Fruit fly (Drosophila melanogaster) whole organism, prepupa: ENCODE measurements around the gene CG7914.
A peak's percentile ranks its signal among the peaks of the same experiment; 100 is the strongest.

ENCODE experiments used
- Blimp-1 ChIP-seq: fragments of 200-800 bp; sonication (Bioruptor generic); optimal IDR thresholded peaks from 3 replicates; lab custom pipeline; 2017; ENCODE audit warnings: missing biosample characterization, missing genetic modification characterization, mild to moderate bottlenecking, moderate library complexity, missing genetic modification reagents
- CG10631 ChIP-seq: fragments of 200-800 bp; sonication (Bioruptor generic); optimal IDR thresholded peaks from 2 replicates; lab custom pipeline; 2016; ENCODE audit warnings: missing biosample characterization, missing genetic modification characterization
- CG10669 ChIP-seq: fragments of 200-800 bp; sonication (Bioruptor generic); optimal IDR thresholded peaks from 3 replicates; lab custom pipeline; 2018; ENCODE audit warnings: missing biosample characterization, mild to moderate bottlenecking, missing genetic modification characterization, moderate library complexity
- CG11762 ChIP-seq: fragments of 200-800 bp; sonication (Bioruptor generic); optimal IDR thresholded peaks from 3 replicates; lab custom pipeline; 2016; ENCODE audit warnings: missing biosample characterization, missing genetic modification characterization; ENCODE audit not compliant: insufficient read depth
- CG11902 ChIP-seq: fragments of 200-800 bp; sonication (Bioruptor generic); optimal IDR thresholded peaks from 3 replicates; lab custom pipeline; 2016; ENCODE audit warnings: missing biosample characterization, missing genetic modification characterization
- CG15336 ChIP-seq: fragments of 200-800 bp; sonication (Bioruptor generic); IDR thresholded peaks from 2 replicates; pipeline ENCODE4 v1.3.6; 2022; ENCODE audit warnings: missing biosample characterization, missing genetic modification characterization
- CG1621 ChIP-seq: fragments of 200-800 bp; sonication (Bioruptor generic); optimal IDR thresholded peaks from 3 replicates; lab custom pipeline; 2018; ENCODE audit warnings: missing biosample characterization, mild to moderate bottlenecking, missing genetic modification characterization
- CG31627 ChIP-seq: fragments of 200-800 bp; sonication (Bioruptor generic); optimal IDR thresholded peaks from 3 replicates; lab custom pipeline; 2016; ENCODE audit warnings: missing biosample characterization, missing genetic modification characterization
- CG32006 ChIP-seq: fragments of 200-800 bp; sonication (Bioruptor generic); optimal IDR thresholded peaks from 3 replicates; lab custom pipeline; 2017; ENCODE audit warnings: missing biosample characterization, mild to moderate bottlenecking, missing genetic modification characterization
- CG34406 ChIP-seq: fragments of 200-800 bp; sonication (Bioruptor generic); optimal IDR thresholded peaks from 3 replicates; lab custom pipeline; 2016; ENCODE audit warnings: missing biosample characterization, missing genetic modification characterization
- CG3919 ChIP-seq: fragments of 200-800 bp; sonication (Bioruptor generic); optimal IDR thresholded peaks from 3 replicates; lab custom pipeline; 2016; ENCODE audit warnings: missing biosample characterization, missing genetic modification characterization
- CG6163 ChIP-seq: fragments of 200-800 bp; sonication (Bioruptor generic); IDR thresholded peaks from 3 replicates; pipeline ENCODE4 v1.3.6; 2022; ENCODE audit warnings: missing biosample characterization, missing genetic modification characterization
- CG6276 ChIP-seq: fragments of 200-800 bp; sonication (Bioruptor generic); optimal IDR thresholded peaks from 2 replicates; lab custom pipeline; 2017; ENCODE audit warnings: missing biosample characterization, mild to moderate bottlenecking, missing genetic modification characterization
- CG6792 ChIP-seq: fragments of 200-800 bp; sonication (Bioruptor generic); optimal IDR thresholded peaks from 3 replicates; lab custom pipeline; 2016; ENCODE audit warnings: missing biosample characterization, missing genetic modification characterization
- CG6808 ChIP-seq: fragments of 200-800 bp; sonication (Bioruptor generic); optimal IDR thresholded peaks from 3 replicates; lab custom pipeline; 2017; ENCODE audit warnings: missing biosample characterization, missing genetic modification characterization, mild to moderate bottlenecking, moderate library complexity, missing genetic modification reagents
- CG6854 ChIP-seq: fragments of 200-800 bp; sonication (Bioruptor generic); optimal IDR thresholded peaks from 2 replicates; lab custom pipeline; 2017; ENCODE audit warnings: missing biosample characterization, mild to moderate bottlenecking, missing genetic modification characterization
- CG7368 ChIP-seq: fragments of 200-800 bp; sonication (Bioruptor generic); optimal IDR thresholded peaks from 3 replicates; lab custom pipeline; 2016; ENCODE audit warnings: missing biosample characterization, missing genetic modification characterization
- CG8119 ChIP-seq: fragments of 200-800 bp; sonication (Bioruptor generic); IDR thresholded peaks from 3 replicates; pipeline ENCODE4 v1.3.6; 2022; ENCODE audit warnings: missing biosample characterization, missing genetic modification characterization
- CG8319 ChIP-seq: fragments of 200-800 bp; sonication (Bioruptor generic); optimal IDR thresholded peaks from 3 replicates; lab custom pipeline; 2016; ENCODE audit warnings: missing biosample characterization, missing genetic modification characterization
- CG8632 ChIP-seq: fragments of 200-800 bp; sonication (Bioruptor generic); optimal IDR thresholded peaks from 3 replicates; lab custom pipeline; 2016; ENCODE audit warnings: missing biosample characterization, missing genetic modification characterization
- CG9139 ChIP-seq: fragments of 200-800 bp; sonication (Bioruptor generic); optimal IDR thresholded peaks from 3 replicates; lab custom pipeline; 2017; ENCODE audit warnings: missing biosample characterization, mild to moderate bottlenecking, missing genetic modification characterization
- Eip75B ChIP-seq: fragments of 200-800 bp; sonication (Bioruptor generic); optimal IDR thresholded peaks from 3 replicates; lab custom pipeline; 2016; ENCODE audit warnings: missing biosample characterization, missing genetic modification characterization
- Eip78C ChIP-seq: fragments of 200-800 bp; sonication (Bioruptor generic); peaks from one replicate; lab custom pipeline; 2016; ENCODE audit warnings: missing biosample characterization, missing genetic modification characterization
- Eip93F ChIP-seq: fragments of 200-800 bp; sonication (Bioruptor generic); optimal IDR thresholded peaks from 2 replicates; lab custom pipeline; 2016; ENCODE audit warnings: missing biosample characterization, mild to moderate bottlenecking, missing genetic modification characterization
- Ets21C ChIP-seq: fragments of 200-800 bp; sonication (Bioruptor generic); optimal IDR thresholded peaks from 3 replicates; lab custom pipeline; 2016; ENCODE audit warnings: missing biosample characterization, missing genetic modification characterization
- Gug ChIP-seq: fragments of 200-800 bp; sonication (Bioruptor generic); IDR thresholded peaks from 2 replicates; pipeline ENCODE4 v1.3.6; 2022; ENCODE audit warnings: missing biosample characterization, missing genetic modification characterization
- Hr4 ChIP-seq: fragments of 200-800 bp; sonication (Bioruptor generic); optimal IDR thresholded peaks from 3 replicates; lab custom pipeline; 2016; ENCODE audit warnings: missing biosample characterization, missing genetic modification characterization
- Lpt ChIP-seq: fragments of 200-800 bp; sonication (Bioruptor generic); optimal IDR thresholded peaks from 3 replicates; lab custom pipeline; 2016; ENCODE audit warnings: missing biosample characterization, missing genetic modification characterization
- Met ChIP-seq: fragments of 200-800 bp; sonication (Bioruptor generic); optimal IDR thresholded peaks from 3 replicates; lab custom pipeline; 2016; ENCODE audit warnings: missing biosample characterization, missing genetic modification characterization
- Smox ChIP-seq: fragments of 200-800 bp; sonication (Bioruptor generic); optimal IDR thresholded peaks from 3 replicates; lab custom pipeline; 2016; ENCODE audit warnings: missing biosample characterization, missing genetic modification characterization
- Sox15 ChIP-seq: fragments of 200-800 bp; sonication (Bioruptor generic); optimal IDR thresholded peaks from 3 replicates; lab custom pipeline; 2016; ENCODE audit warnings: missing biosample characterization, missing genetic modification characterization
- achi ChIP-seq: fragments of 200-800 bp; sonication (Bioruptor generic); optimal IDR thresholded peaks from 3 replicates; lab custom pipeline; 2016; ENCODE audit warnings: missing biosample characterization, missing genetic modification characterization
- acj6 ChIP-seq: fragments of 200-800 bp; sonication (Bioruptor generic); optimal IDR thresholded peaks from 3 replicates; lab custom pipeline; 2016; ENCODE audit warnings: missing biosample characterization, missing genetic modification characterization
- cyc ChIP-seq: fragments of 200-800 bp; sonication (Bioruptor generic); optimal IDR thresholded peaks from 3 replicates; lab custom pipeline; 2016; ENCODE audit warnings: missing biosample characterization, missing genetic modification characterization
- dac ChIP-seq: fragments of 200-800 bp; sonication (Bioruptor generic); optimal IDR thresholded peaks from 2 replicates; lab custom pipeline; 2017; ENCODE audit warnings: missing biosample characterization, mild to moderate bottlenecking, missing genetic modification characterization
- dsx ChIP-seq: fragments of 200-800 bp; optimal IDR thresholded peaks from 3 replicates; lab custom pipeline; 2019; ENCODE audit warnings: missing biosample characterization, mild to moderate bottlenecking, missing genetic modification characterization, moderate library complexity; ENCODE audit not compliant: poor library complexity, severe bottlenecking
- eg ChIP-seq: fragments of 200-800 bp; sonication (Bioruptor generic); IDR thresholded peaks from 3 replicates; pipeline ENCODE4 v1.3.6; 2022; ENCODE audit warnings: missing biosample characterization, missing genetic modification characterization
- esn ChIP-seq: fragments of 200-800 bp; sonication (Bioruptor generic); optimal IDR thresholded peaks from 2 replicates; lab custom pipeline; 2016; ENCODE audit warnings: missing biosample characterization, mild to moderate bottlenecking, missing genetic modification characterization, moderate library complexity
- fd59A ChIP-seq: fragments of 200-800 bp; sonication (Bioruptor generic); optimal IDR thresholded peaks from 2 replicates; lab custom pipeline; 2017; ENCODE audit warnings: missing biosample characterization, mild to moderate bottlenecking, missing genetic modification characterization, missing genetic modification reagents
- fd85E ChIP-seq: fragments of 200-800 bp; sonication (Bioruptor generic); optimal IDR thresholded peaks from 3 replicates; lab custom pipeline; 2016; ENCODE audit warnings: missing biosample characterization, missing genetic modification characterization
- fkh ChIP-seq: fragments of 200-800 bp; sonication (Bioruptor generic); optimal IDR thresholded peaks from 3 replicates; lab custom pipeline; 2017; ENCODE audit warnings: missing biosample characterization, mild to moderate bottlenecking, missing genetic modification characterization, moderate library complexity
- lz ChIP-seq: fragments of 200-800 bp; sonication (Bioruptor generic); optimal IDR thresholded peaks from 3 replicates; lab custom pipeline; 2016; ENCODE audit warnings: missing biosample characterization, missing genetic modification characterization
- net ChIP-seq: fragments of 200-800 bp; sonication (Bioruptor generic); optimal IDR thresholded peaks from 3 replicates; lab custom pipeline; 2016; ENCODE audit warnings: missing biosample characterization, missing genetic modification characterization
- pdm3 ChIP-seq: fragments of 200-800 bp; sonication (Bioruptor generic); optimal IDR thresholded peaks from 3 replicates; lab custom pipeline; 2016; ENCODE audit warnings: missing biosample characterization, missing genetic modification characterization
- spab ChIP-seq: fragments of 200-800 bp; sonication (Bioruptor generic); optimal IDR thresholded peaks from 2 replicates; lab custom pipeline; 2017; ENCODE audit warnings: missing biosample characterization, mild to moderate bottlenecking, missing genetic modification characterization, missing genetic modification reagents
- ss ChIP-seq, 2 experiments: fragments of 200-800 bp; sonication (Bioruptor generic); optimal IDR thresholded peaks; 2 replicates in 1 of 2; 3 replicates in 1 of 2; lab custom pipeline; 2017 to 2018; ENCODE audit warnings: mild to moderate bottlenecking in 2 of 2, missing biosample characterization in 2 of 2, missing genetic modification characterization in 2 of 2, moderate library complexity in 1 of 2
- svp ChIP-seq: fragments of 200-800 bp; sonication (Bioruptor generic); peaks from one replicate; lab custom pipeline; 2016; ENCODE audit warnings: missing biosample characterization, missing genetic modification characterization
- vri ChIP-seq: fragments of 200-800 bp; sonication (Bioruptor generic); optimal IDR thresholded peaks from 3 replicates; lab custom pipeline; 2016; ENCODE audit warnings: missing biosample characterization, mild to moderate bottlenecking, missing genetic modification characterization

The CG7914 gene

DNA sequence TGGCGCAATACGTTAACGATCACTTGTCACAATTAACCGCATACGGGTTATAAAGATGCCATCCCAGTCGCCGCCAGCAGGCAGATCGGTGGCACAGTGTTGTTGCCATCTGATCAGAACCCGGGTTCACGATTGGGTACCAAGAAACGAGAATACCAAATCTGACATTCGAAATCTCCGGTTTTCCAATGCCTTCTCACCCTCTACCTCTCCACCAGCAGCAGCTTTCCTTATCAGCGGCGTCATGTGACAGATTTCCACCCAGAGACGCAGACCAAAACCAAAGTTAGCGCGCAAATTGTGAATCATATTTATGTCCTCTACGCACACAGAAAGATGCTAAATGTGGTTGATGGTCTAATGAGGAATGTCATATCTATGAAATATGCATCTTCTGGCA lies 45.4 kb upstream of the CG7914 start:
- TF ChIP-seq acj6 (no peak), svp (GFP tag; lab: Kevin White, UChicago) (peak; percentile 91), Smox (GFP tag; lab: Kevin White, UChicago) (no peak)

DNA sequence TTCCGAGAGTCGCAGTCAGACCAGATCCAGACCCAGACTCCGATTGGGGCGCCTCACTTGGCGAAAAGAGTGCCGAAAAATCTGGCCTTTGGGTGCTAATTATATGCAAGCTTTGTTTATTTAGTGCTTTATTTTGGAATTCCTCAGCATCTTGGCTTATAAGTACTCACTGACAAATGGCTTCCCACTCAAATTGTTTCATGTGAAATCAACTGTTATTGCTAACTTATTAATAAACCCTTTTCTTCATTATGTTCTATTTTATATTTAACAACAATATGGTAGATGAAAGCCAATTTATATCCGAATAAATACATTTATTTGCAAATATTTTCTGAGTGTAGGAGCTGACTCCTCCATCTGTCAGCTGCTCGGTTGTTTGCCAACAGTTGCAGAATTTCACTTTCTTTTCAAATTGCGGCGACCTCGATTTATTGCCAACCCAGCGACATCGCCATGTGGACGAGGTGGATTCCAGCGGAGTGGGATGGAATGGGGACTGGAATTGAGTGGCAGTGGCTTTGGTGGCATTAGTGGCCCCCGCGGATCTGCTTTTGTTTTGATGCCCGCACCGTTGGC lies 36.7 kb upstream of the CG7914 start:
- TF ChIP-seq esn (peak; percentile 75), CG15336 (GFP tag; lab: Robert Waterston, UW) (peak; percentile 74), svp (GFP tag; lab: Kevin White, UChicago) (peak; percentile 78), net (GFP tag; lab: Kevin White, UChicago) (peak; percentile 68), CG3919 (GFP tag; lab: Kevin White, UChicago) (peak; percentile 72), fkh (GFP tag; lab: Kevin White, UChicago) (no peak), Smox (GFP tag; lab: Kevin White, UChicago) (peak; percentile 63), CG6854 (GFP tag; lab: Kevin White, UChicago) (peak; percentile 27), Lpt (GFP tag; lab: Kevin White, UChicago) (peak; percentile 40), spab (GFP tag; lab: Kevin White, UChicago) (peak; percentile 26), fd85E (GFP tag; lab: Kevin White, UChicago) (peak; percentile 16), Gug (no peak; the same call in 1 of the 2 replicates), ss (GFP tag; optimal IDR thresholded peaks at IDR 0.05; lab: Kevin White, UChicago) (peak in 1 of 2 experiments; percentile 48), CG1621 (tag; lab: Kevin White, UChicago) (no peak), Eip93F (GFP tag; lab: Kevin White, UChicago) (no peak), CG9139 (GFP tag; lab: Kevin White, UChicago) (no peak), pdm3 (GFP tag; lab: Kevin White, UChicago) (peak; percentile 72), Hr4 (peak; percentile 65), CG6792 (GFP tag; lab: Kevin White, UChicago) (peak; percentile 74), CG8319 (GFP tag; lab: Kevin White, UChicago) (peak; percentile 52), Sox15 (peak; percentile 44), Met (peak; percentile 72), CG10669 (GFP tag; lab: Kevin White, UChicago) (peak; percentile 51), Eip75B (GFP tag; lab: Kevin White, UChicago) (peak; percentile 67), lz (peak; percentile 66), CG6276 (GFP tag; lab: Kevin White, UChicago) (peak; percentile 67), CG6808 (GFP tag; lab: Kevin White, UChicago) (peak; percentile 46), CG31627 (peak; percentile 44), dsx (GFP tag; lab: Kevin White, UChicago) (peak; percentile 19), cyc (peak; percentile 64), CG32006 (peak; percentile 90), CG6163 (GFP tag; lab: Robert Waterston, UW) (peak; percentile 37; the same call in 2 of the 3 replicates), CG11902 (peak; percentile 55), CG10631 (GFP tag; lab: Kevin White, UChicago) (peak; percentile 70), Eip78C (peak; percentile 95), Blimp-1 (GFP tag; lab: Kevin White, UChicago) (peak; percentile 91), acj6 (peak; percentile 70), fd59A (GFP tag; lab: Kevin White, UChicago) (peak; percentile 57), CG7368 (GFP tag; lab: Kevin White, UChicago) (peak; percentile 57), dac (GFP tag; lab: Kevin White, UChicago) (peak; percentile 67), achi (GFP tag; lab: Kevin White, UChicago) (peak; percentile 69), eg (GFP tag; lab: Robert Waterston, UW) (peak; percentile 48; the same call in 1 of the 3 replicates), Ets21C (GFP tag; lab: Kevin White, UChicago) (no peak), CG8119 (GFP tag; lab: Robert Waterston, UW) (peak; percentile 76), CG8632 (GFP tag; lab: Kevin White, UChicago) (peak; percentile 56), CG34406 (GFP tag; lab: Kevin White, UChicago) (peak; percentile 74), vri (GFP tag; lab: Kevin White, UChicago) (no peak), CG11762 (peak; percentile 65)
